Fruit fly (Drosophila melanogaster): Measurements from ENCODE around the gene CG15023.

DNA sequence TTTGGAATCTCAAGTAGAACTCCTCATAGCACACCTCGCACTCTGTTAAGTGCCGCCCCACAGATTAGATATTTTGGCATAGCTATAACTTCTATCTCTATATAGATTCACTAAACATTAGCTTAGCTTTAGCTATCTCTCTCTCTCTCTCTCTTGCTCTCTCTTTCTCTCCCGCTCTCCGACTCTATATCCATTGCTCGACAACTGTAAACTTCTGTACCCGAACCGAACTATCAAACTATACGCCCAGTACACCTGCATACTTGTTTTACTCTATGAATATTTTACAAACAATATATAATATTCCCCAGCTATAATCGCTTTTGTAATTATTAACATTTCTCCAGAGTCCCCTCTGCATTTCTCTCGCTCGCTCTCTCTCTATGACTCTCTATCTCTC, 31.0 kb downstream of the CG15023 start:
- TF ChIP-seq CG13204 (GFP tag; optimal IDR thresholded peaks at IDR 0.05) (no peak), CG9948 (tag; optimal IDR thresholded peaks at IDR 0.05) (no peak), CG12605 (GFP tag; IDR thresholded peaks at IDR 0.05) (no peak), CG8301 (tag; optimal IDR thresholded peaks at IDR 0.05) (no peak), CG14655 (GFP tag; optimal IDR thresholded peaks at IDR 0.05) (no peak), fd96Ca (GFP tag; IDR thresholded peaks at IDR 0.05) (no peak), CG10348 (GFP tag; IDR thresholded peaks at IDR 0.05) (no peak), CG4496 (GFP tag; IDR thresholded peaks at IDR 0.05) (no peak), CG17806 (tag; optimal IDR thresholded peaks at IDR 0.05) (no peak), Snoo (tag; optimal IDR thresholded peaks at IDR 0.05) (no peak), CG8159 (tag; optimal IDR thresholded peaks at IDR 0.05) (no peak), D1 (tag; optimal IDR thresholded peaks at IDR 0.05) (no peak), Pif1B (GFP tag; optimal IDR thresholded peaks at IDR 0.05) (no peak), Ets98B (GFP tag; IDR thresholded peaks at IDR 0.05) (no peak)

Measured in whole organism, pupa.